Worm (Caenorhabditis elegans): ENCODE results near the gene ril-1.

Gene ril-1

ce11 chrV:14545816-14546283 lies 21.9 kb upstream of the ril-1 start, which contains the start of gene rike-1:
Gene rike-1, minus strand, starts transcription at chrV:14545866.
- no peak for TF ChIP-seq hnd-1 (tag; optimal IDR thresholded peaks at IDR 0.05)

- no peak for TF ChIP-seq flt-1 (GFP tag; IDR thresholded peaks at IDR 0.05)
- no peak for TF ChIP-seq ceh-36 (tag; optimal IDR thresholded peaks at IDR 0.05)
- TF ChIP-seq F13C5.2 (tag; optimal IDR thresholded peaks at IDR 0.05) = no peak
- no peak for TF ChIP-seq hmbx-1 (tag; optimal IDR thresholded peaks at IDR 0.05)
- TF ChIP-seq hmg-4 (GFP tag; optimal IDR thresholded peaks at IDR 0.05) = no peak
Measured at ce11 chrV:14542138-14542537, 18.2 kb upstream of the ril-1 start.

ce11 chrV:14540932-14541331 lies 17.0 kb upstream of the ril-1 start:
- TF ChIP-seq aly-1 (tag; optimal IDR thresholded peaks at IDR 0.05) = no peak
- TF ChIP-seq flt-1 (GFP tag; IDR thresholded peaks at IDR 0.05) = no peak
- TF ChIP-seq sea-1 (GFP tag; conservative IDR thresholded peaks at IDR 0.05) = no peak
- TF ChIP-seq tra-4 (tag; optimal IDR thresholded peaks at IDR 0.05) = no peak
- TF ChIP-seq scrt-1 (GFP tag; IDR thresholded peaks at IDR 0.05) = no peak
- no peak for TF ChIP-seq ceh-13 (GFP tag; optimal IDR thresholded peaks at IDR 0.05)
- TF ChIP-seq ets-7 (tag; optimal IDR thresholded peaks at IDR 0.05) = no peak
- no peak for TF ChIP-seq ceh-36 (tag; optimal IDR thresholded peaks at IDR 0.05)
- no peak for TF ChIP-seq pes-1 (GFP tag; IDR thresholded peaks at IDR 0.05)
- TF ChIP-seq tbx-11 (GFP tag; IDR thresholded peaks at IDR 0.05) = no peak
- no peak for TF ChIP-seq ama-1 (optimal IDR thresholded peaks at IDR 0.05)
- TF ChIP-seq tbx-37 (GFP tag; conservative IDR thresholded peaks at IDR 0.05) = no peak
- TF ChIP-seq hnd-1 (tag; optimal IDR thresholded peaks at IDR 0.05) = no peak
- TF ChIP-seq hmg-4 (GFP tag; optimal IDR thresholded peaks at IDR 0.05) = no peak
- no peak for TF ChIP-seq F13C5.2 (tag; optimal IDR thresholded peaks at IDR 0.05)
- TF ChIP-seq hmbx-1 (tag; optimal IDR thresholded peaks at IDR 0.05) = no peak
- TF ChIP-seq B0310.2 (tag; optimal IDR thresholded peaks at IDR 0.05) = no peak

- TF ChIP-seq tra-4 (tag; optimal IDR thresholded peaks at IDR 0.05) = no peak
- no peak for TF ChIP-seq ets-7 (tag; optimal IDR thresholded peaks at IDR 0.05)
- no peak for TF ChIP-seq tbx-37 (GFP tag; conservative IDR thresholded peaks at IDR 0.05)
- TF ChIP-seq hmbx-1 (tag; optimal IDR thresholded peaks at IDR 0.05) = no peak
- TF ChIP-seq B0310.2 (tag; optimal IDR thresholded peaks at IDR 0.05) = no peak
- TF ChIP-seq ceh-13 (GFP tag; optimal IDR thresholded peaks at IDR 0.05) = no peak
- no peak for TF ChIP-seq ama-1 (optimal IDR thresholded peaks at IDR 0.05)
- no peak for TF ChIP-seq scrt-1 (GFP tag; IDR thresholded peaks at IDR 0.05)
- TF ChIP-seq pes-1 (GFP tag; IDR thresholded peaks at IDR 0.05) = no peak
- no peak for TF ChIP-seq F13C5.2 (tag; optimal IDR thresholded peaks at IDR 0.05)
- no peak for TF ChIP-seq hnd-1 (tag; optimal IDR thresholded peaks at IDR 0.05)
- no peak for TF ChIP-seq flt-1 (GFP tag; IDR thresholded peaks at IDR 0.05)
- TF ChIP-seq tbx-11 (GFP tag; IDR thresholded peaks at IDR 0.05) = no peak
- TF ChIP-seq aly-1 (tag; optimal IDR thresholded peaks at IDR 0.05) = no peak
- TF ChIP-seq sea-1 (GFP tag; conservative IDR thresholded peaks at IDR 0.05) = no peak
- TF ChIP-seq hmg-4 (GFP tag; optimal IDR thresholded peaks at IDR 0.05) = no peak
Measured at ce11 chrV:14539355-14539754, 15.4 kb upstream of the ril-1 start.

- TF ChIP-seq tbx-37 (GFP tag; conservative IDR thresholded peaks at IDR 0.05) (no peak), tbx-11 (GFP tag; IDR thresholded peaks at IDR 0.05) (no peak), sea-1 (GFP tag; conservative IDR thresholded peaks at IDR 0.05) (no peak), scrt-1 (GFP tag; IDR thresholded peaks at IDR 0.05) (no peak), flt-1 (GFP tag; IDR thresholded peaks at IDR 0.05) (no peak), B0310.2 (tag; optimal IDR thresholded peaks at IDR 0.05) (no peak), ama-1 (optimal IDR thresholded peaks at IDR 0.05) (no peak)
Measured at ce11 chrV:14536274-14536673, 12.3 kb upstream of the ril-1 start, which contains the start of gene tag-191. Gene tag-191, minus strand, starts transcription at chrV:14536374.

- TF ChIP-seq scrt-1 (GFP tag; IDR thresholded peaks at IDR 0.05) (no peak), flt-1 (GFP tag; IDR thresholded peaks at IDR 0.05) (no peak), B0310.2 (tag; optimal IDR thresholded peaks at IDR 0.05) (no peak), ets-7 (tag; optimal IDR thresholded peaks at IDR 0.05) (no peak), aly-1 (tag; optimal IDR thresholded peaks at IDR 0.05) (no peak), pes-1 (GFP tag; IDR thresholded peaks at IDR 0.05) (no peak)
Measured at ce11 chrV:14532374-14532773, 8.4 kb upstream of the ril-1 start.

ce11 chrV:14530813-14531212 lies 6.9 kb upstream of the ril-1 start, which contains the start of gene kcnl-4:
Gene kcnl-4, plus strand, starts transcription at chrV:14531113.
- TF ChIP-seq hnd-1 (tag; optimal IDR thresholded peaks at IDR 0.05) (no peak), hmbx-1 (tag; optimal IDR thresholded peaks at IDR 0.05) (no peak)

ce11 chrV:14527210-14527609 lies 3.3 kb upstream of the ril-1 start:
- TF ChIP-seq B0310.2 (tag; optimal IDR thresholded peaks at IDR 0.05) = no peak
- no peak for TF ChIP-seq pes-1 (GFP tag; IDR thresholded peaks at IDR 0.05)
- no peak for TF ChIP-seq tbx-37 (GFP tag; conservative IDR thresholded peaks at IDR 0.05)
- TF ChIP-seq flt-1 (GFP tag; IDR thresholded peaks at IDR 0.05) = no peak
- TF ChIP-seq sea-1 (GFP tag; conservative IDR thresholded peaks at IDR 0.05) = no peak
- no peak for TF ChIP-seq hmbx-1 (tag; optimal IDR thresholded peaks at IDR 0.05)
- TF ChIP-seq ets-7 (tag; optimal IDR thresholded peaks at IDR 0.05) = no peak
- TF ChIP-seq ama-1 (optimal IDR thresholded peaks at IDR 0.05) = no peak
- no peak for TF ChIP-seq tbx-11 (GFP tag; IDR thresholded peaks at IDR 0.05)

ce11 chrV:14525089-14525488 lies 1.2 kb upstream of the ril-1 start, which contains the start of gene hda-1:
Gene hda-1, plus strand, starts transcription at chrV:14525389.
- no peak for TF ChIP-seq ets-7 (tag; optimal IDR thresholded peaks at IDR 0.05)
- TF ChIP-seq scrt-1 (GFP tag; IDR thresholded peaks at IDR 0.05) = no peak
- TF ChIP-seq hnd-1 (tag; optimal IDR thresholded peaks at IDR 0.05) = no peak
- TF ChIP-seq hmbx-1 (tag; optimal IDR thresholded peaks at IDR 0.05) = no peak
- TF ChIP-seq F13C5.2 (tag; optimal IDR thresholded peaks at IDR 0.05) = no peak
- no peak for TF ChIP-seq tbx-11 (GFP tag; IDR thresholded peaks at IDR 0.05)
- TF ChIP-seq ceh-13 (GFP tag; optimal IDR thresholded peaks at IDR 0.05) = no peak
- TF ChIP-seq ama-1 (optimal IDR thresholded peaks at IDR 0.05) = no peak
- no peak for TF ChIP-seq sea-1 (GFP tag; conservative IDR thresholded peaks at IDR 0.05)
- no peak for TF ChIP-seq B0310.2 (tag; optimal IDR thresholded peaks at IDR 0.05)
- no peak for TF ChIP-seq hmg-4 (GFP tag; optimal IDR thresholded peaks at IDR 0.05)
- no peak for TF ChIP-seq tra-4 (tag; optimal IDR thresholded peaks at IDR 0.05)
- TF ChIP-seq ceh-36 (tag; optimal IDR thresholded peaks at IDR 0.05) = no peak
- TF ChIP-seq tbx-37 (GFP tag; conservative IDR thresholded peaks at IDR 0.05) = no peak
